Fruit fly (Drosophila melanogaster): ENCODE results near the gene Vps15.

DNA sequence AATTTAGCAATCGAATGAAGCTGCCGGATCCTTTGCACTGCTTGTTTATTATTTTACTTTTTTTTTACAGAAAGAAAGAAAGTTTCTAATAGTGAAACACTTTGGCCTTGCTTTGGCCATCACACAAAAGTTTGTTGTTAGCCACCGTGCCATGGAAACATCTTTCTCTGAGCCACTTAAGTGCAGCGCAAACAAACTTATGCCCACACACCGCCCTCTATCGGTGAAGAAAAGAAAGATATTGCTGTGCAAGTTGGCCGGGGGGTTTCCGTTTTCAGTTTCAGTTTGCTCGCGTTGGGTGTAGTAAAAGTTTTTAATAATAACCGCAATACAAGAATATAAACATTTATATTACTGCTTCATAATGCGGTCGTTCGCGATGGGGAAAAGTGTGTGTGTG, 49.8 kb downstream of the Vps15 start:
- TF ChIP-seq usp (GFP tag; optimal IDR thresholded peaks at IDR 0.05) (no peak), foxo (GFP tag; optimal IDR thresholded peaks at IDR 0.05) (no peak), lola (GFP tag; optimal IDR thresholded peaks at IDR 0.05) (no peak), Hnf4 (GFP tag; optimal IDR thresholded peaks at IDR 0.05) (no peak), jim (GFP tag; optimal IDR thresholded peaks at IDR 0.05) (no peak), N (GFP tag; optimal IDR thresholded peaks at IDR 0.05) (no peak), dsf (GFP tag; optimal IDR thresholded peaks at IDR 0.05; ENCODE audit: borderline replicate concordance) (no peak), OdsH (GFP tag; optimal IDR thresholded peaks at IDR 0.05) (no peak), Hr78 (GFP tag; optimal IDR thresholded peaks at IDR 0.05) (no peak), psq (GFP tag; optimal IDR thresholded peaks at IDR 0.05) (no peak), h (GFP tag; optimal IDR thresholded peaks at IDR 0.05) (no peak), rgr (GFP tag; optimal IDR thresholded peaks at IDR 0.05) (no peak), dl (GFP tag; optimal IDR thresholded peaks at IDR 0.05; ENCODE audit: insufficient read depth in 1 of 2, partially characterized antibody in 2 of 2) (no peak), br (GFP tag; optimal IDR thresholded peaks at IDR 0.05) (no peak)

All from whole organism, wandering third instar larva.